Worm (Caenorhabditis elegans) whole organism, L4 larva: ENCODE results near the gene F23F1.4.

ENCODE experiments used
- F10B5.3 ChIP-seq: sonication (generic microtip); optimal IDR thresholded peaks from 2 replicates; lab custom pipeline; 2016; ENCODE audit warnings: mild to moderate bottlenecking, missing genetic modification characterization, missing compliant biosample characterization
- F44E2.7 ChIP-seq: fragments of 200-800 bp; sonication (Bioruptor generic); IDR thresholded peaks from 2 replicates; pipeline ENCODE4 v2.1.2; 2022; ENCODE audit warnings: missing genetic modification characterization, missing compliant biosample characterization
- F49E8.2 ChIP-seq: sonication (generic microtip); optimal IDR thresholded peaks from 2 replicates; lab custom pipeline; 2016; ENCODE audit warnings: missing compliant biosample characterization, mild to moderate bottlenecking, missing genetic modification characterization, borderline replicate concordance
- T20F7.1 ChIP-seq: fragments of 200-800 bp; sonication (Bioruptor generic); optimal IDR thresholded peaks from 2 replicates; lab custom pipeline; 2018; ENCODE audit warnings: mild to moderate bottlenecking, missing genetic modification characterization, missing compliant biosample characterization
- T26A8.4 ChIP-seq: fragments of 200-800 bp; sonication (Bioruptor generic); IDR thresholded peaks from 2 replicates; pipeline ENCODE4 v1.3.6; 2022; ENCODE audit warnings: missing genetic modification characterization, missing compliant biosample characterization
- Y105C5A.15 ChIP-seq: fragments of 200-800 bp; sonication (Bioruptor generic); IDR thresholded peaks from 2 replicates; pipeline ENCODE4 v1.3.6; 2022; ENCODE audit warnings: missing genetic modification characterization, missing compliant biosample characterization
- aha-1 ChIP-seq: fragments of 150-350 bp; peaks from one replicate; lab custom pipeline; 2014; ENCODE audit warnings: missing biosample characterization, missing genetic modification characterization
- aly-2 ChIP-seq: sonication (generic microtip); optimal IDR thresholded peaks from 2 replicates; lab custom pipeline; 2018; ENCODE audit warnings: missing biosample characterization, missing genetic modification characterization
- ama-1 ChIP-seq: fragments of 150-350 bp; optimal IDR thresholded peaks from 2 replicates; lab custom pipeline; 2014; ENCODE audit warnings: inconsistent platforms, mixed read lengths
- arid-1 ChIP-seq: fragments of 200-800 bp; sonication (Bioruptor generic); conservative IDR thresholded peaks from 2 replicates; pipeline ENCODE4 v1.3.6; 2022; ENCODE audit warnings: missing genetic modification reagents, missing genetic modification characterization, missing compliant biosample characterization
- ceh-20 ChIP-seq: fragments of 200-800 bp; sonication (Bioruptor generic); IDR thresholded peaks from 2 replicates; pipeline ENCODE4 v1.3.6; 2022; ENCODE audit warnings: missing genetic modification reagents, missing genetic modification characterization, missing compliant biosample characterization
- daf-16 ChIP-seq, 3 experiments: sonication (generic microtip); optimal IDR thresholded peaks; 2 replicates each; lab custom pipeline; 2016 to 2017; ENCODE audit warnings: missing genetic modification characterization in 3 of 3, missing genetic modification reagents in 3 of 3, mild to moderate bottlenecking in 2 of 3, missing compliant biosample characterization in 2 of 3, missing biosample characterization in 1 of 3, moderate library complexity in 1 of 3
- dmd-6 ChIP-seq: fragments of 200-800 bp; sonication (Bioruptor generic); IDR thresholded peaks from 2 replicates; pipeline ENCODE4 v1.3.6; 2022; ENCODE audit warnings: missing genetic modification reagents, missing genetic modification characterization, missing compliant biosample characterization
- dmd-8 ChIP-seq: fragments of 200-800 bp; sonication (Bioruptor generic); IDR thresholded peaks from 2 replicates; pipeline ENCODE4 v1.3.6; 2022; ENCODE audit warnings: missing genetic modification characterization, missing compliant biosample characterization
- dve-1 ChIP-seq: sonication (generic microtip); optimal IDR thresholded peaks from 2 replicates; lab custom pipeline; 2017; ENCODE audit warnings: antibody characterized with exemption, mild to moderate bottlenecking, missing genetic modification characterization, missing compliant biosample characterization; ENCODE audit not compliant: insufficient read depth
- gei-8 ChIP-seq: fragments of 200-800 bp; sonication (Bioruptor generic); optimal IDR thresholded peaks from 2 replicates; lab custom pipeline; 2018; ENCODE audit warnings: mild to moderate bottlenecking, missing genetic modification characterization, missing compliant biosample characterization
- hif-1 ChIP-seq, 2 experiments: sonication (generic microtip); optimal IDR thresholded peaks; 2 replicates each; lab custom pipeline; 2016 to 2017; ENCODE audit warnings: missing compliant biosample characterization in 2 of 2, missing genetic modification characterization in 2 of 2, missing genetic modification reagents in 2 of 2, missing genotype in 2 of 2, mild to moderate bottlenecking in 1 of 2
- hlh-11 ChIP-seq: fragments of 200-800 bp; sonication (Bioruptor generic); optimal IDR thresholded peaks from 2 replicates; lab custom pipeline; 2018; ENCODE audit warnings: mild to moderate bottlenecking, missing genetic modification characterization, missing compliant biosample characterization
- hlh-30 ChIP-seq: sonication (generic microtip); optimal IDR thresholded peaks from 2 replicates; lab custom pipeline; 2017; ENCODE audit warnings: antibody characterized with exemption, mild to moderate bottlenecking, missing genetic modification characterization, missing compliant biosample characterization; ENCODE audit not compliant: insufficient read depth
- hmg-1.1 ChIP-seq: fragments of 200-800 bp; sonication (Bioruptor generic); IDR thresholded peaks from 2 replicates; pipeline ENCODE4 v1.3.6; 2022; ENCODE audit warnings: missing genetic modification reagents, missing genetic modification characterization, missing compliant biosample characterization
- jun-1 ChIP-seq: fragments of 150-350 bp; optimal IDR thresholded peaks from 2 replicates; lab custom pipeline; 2014; ENCODE audit warnings: missing biosample characterization, missing genetic modification reagents, missing genetic modification characterization
- lin-29 ChIP-seq: fragments of 200-800 bp; sonication (Bioruptor generic); IDR thresholded peaks from 2 replicates; pipeline ENCODE4 v1.3.6; 2022; ENCODE audit warnings: missing genetic modification reagents, missing genetic modification characterization, missing compliant biosample characterization
- lin-39 ChIP-seq: fragments of 150-350 bp; optimal IDR thresholded peaks from 2 replicates; lab custom pipeline; 2014; ENCODE audit warnings: missing biosample characterization, missing genetic modification reagents, missing genetic modification characterization
- lir-3 ChIP-seq: sonication (generic microtip); optimal IDR thresholded peaks from 2 replicates; lab custom pipeline; 2016; ENCODE audit warnings: mild to moderate bottlenecking, missing genetic modification characterization, missing compliant biosample characterization
- madf-5 ChIP-seq, 2 experiments: fragments of 200-800 bp; sonication (Bioruptor generic); IDR thresholded peaks; 2 replicates each; pipeline ENCODE4 v1.3.6; 2022; ENCODE audit warnings: missing compliant biosample characterization in 2 of 2, missing genetic modification characterization in 2 of 2
- mdl-1 ChIP-seq, 2 experiments: fragments of 150-350 bp in 1 of 2; sonication (generic microtip) in 1 of 2; optimal IDR thresholded peaks; 2 replicates each; lab custom pipeline; 2014 to 2017; ENCODE audit warnings: missing biosample characterization in 2 of 2, missing genetic modification characterization in 2 of 2
- mes-2 ChIP-seq: sonication (generic microtip); optimal IDR thresholded peaks from 2 replicates; lab custom pipeline; 2016; ENCODE audit warnings: missing genotype, mild to moderate bottlenecking, missing genetic modification characterization, missing compliant biosample characterization; ENCODE audit not compliant: poor library complexity, severe bottlenecking
- mxl-3 ChIP-seq: fragments of 200-800 bp; sonication (Bioruptor generic); optimal IDR thresholded peaks from 2 replicates; lab custom pipeline; 2018; ENCODE audit warnings: mild to moderate bottlenecking, missing genetic modification characterization, missing compliant biosample characterization
- nhr-111 ChIP-seq: fragments of 200-800 bp; sonication (Bioruptor generic); optimal IDR thresholded peaks from 2 replicates; lab custom pipeline; 2018; ENCODE audit warnings: mild to moderate bottlenecking, missing genetic modification characterization, missing compliant biosample characterization
- nhr-237 ChIP-seq: sonication (generic microtip); optimal IDR thresholded peaks from 2 replicates; lab custom pipeline; 2017; ENCODE audit warnings: missing biosample characterization, missing genetic modification characterization
- nhr-28 ChIP-seq: fragments of 150-350 bp; optimal IDR thresholded peaks from 2 replicates; lab custom pipeline; 2014; ENCODE audit warnings: missing biosample characterization, missing genetic modification characterization
- nhr-77 ChIP-seq: fragments of 150-350 bp; optimal IDR thresholded peaks from 2 replicates; lab custom pipeline; 2014; ENCODE audit warnings: missing biosample characterization, missing genetic modification characterization
- pqm-1 ChIP-seq: sonication (generic microtip); optimal IDR thresholded peaks from 2 replicates; lab custom pipeline; 2017; ENCODE audit warnings: missing biosample characterization, missing genetic modification characterization
- sdz-12 ChIP-seq: fragments of 200-800 bp; sonication (Bioruptor generic); optimal IDR thresholded peaks from 2 replicates; lab custom pipeline; 2018; ENCODE audit warnings: mild to moderate bottlenecking, missing genetic modification characterization, missing compliant biosample characterization
- spr-3 ChIP-seq: fragments of 200-800 bp; sonication (Bioruptor generic); optimal IDR thresholded peaks from 2 replicates; lab custom pipeline; 2018; ENCODE audit warnings: mild to moderate bottlenecking, missing genetic modification characterization, missing compliant biosample characterization
- tag-97 ChIP-seq: fragments of 200-800 bp; sonication (Bioruptor generic); IDR thresholded peaks from 2 replicates; pipeline ENCODE4 v1.3.6; 2022; ENCODE audit warnings: missing genetic modification characterization, missing compliant biosample characterization
- tra-1 ChIP-seq: fragments of 200-800 bp; sonication (Bioruptor generic); IDR thresholded peaks from 2 replicates; pipeline ENCODE4 v1.3.6; 2022; ENCODE audit warnings: missing genetic modification reagents, missing genetic modification characterization, missing compliant biosample characterization
- unc-39 ChIP-seq: sonication (generic microtip); optimal IDR thresholded peaks from 2 replicates; lab custom pipeline; 2017; ENCODE audit warnings: missing biosample characterization, missing genetic modification characterization
- vab-7 ChIP-seq: fragments of 200-800 bp; sonication (Bioruptor generic); IDR thresholded peaks from 2 replicates; pipeline ENCODE4 v1.3.6; 2022; ENCODE audit warnings: missing genetic modification reagents, missing genetic modification characterization, missing compliant biosample characterization
- zag-1 ChIP-seq: fragments of 150-350 bp; optimal IDR thresholded peaks from 2 replicates; lab custom pipeline; 2014; ENCODE audit warnings: missing biosample characterization, missing genetic modification characterization
- zfp-3 ChIP-seq: fragments of 200-800 bp; sonication (Bioruptor generic); conservative IDR thresholded peaks from 2 replicates; pipeline ENCODE4 v1.3.6; 2022; ENCODE audit warnings: missing genetic modification reagents, missing genetic modification characterization, missing compliant biosample characterization
- ztf-7 ChIP-seq: fragments of 150-350 bp; optimal IDR thresholded peaks from 2 replicates; lab custom pipeline; 2014; ENCODE audit warnings: missing biosample characterization, missing genetic modification characterization

The F23F1.4 gene

DNA sequence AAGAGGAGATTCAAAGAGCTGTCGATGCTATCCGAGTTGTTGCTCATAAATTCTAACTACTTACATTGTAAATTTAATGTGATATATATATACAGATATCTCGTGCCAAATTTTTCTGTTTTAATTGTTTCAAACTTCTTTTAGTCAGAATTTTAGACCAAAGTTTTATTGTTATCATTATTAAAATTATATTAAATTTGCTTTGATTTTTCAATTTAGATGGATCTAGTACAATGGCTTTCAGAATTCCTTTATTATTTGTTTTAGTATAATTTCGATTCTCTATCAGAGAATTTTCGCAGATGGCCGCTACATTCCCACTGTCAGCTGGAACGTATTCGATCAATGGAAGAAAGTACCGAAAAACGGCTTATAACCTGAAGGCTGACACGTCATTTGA is 29.1 kb upstream of the F23F1.4 start, which contains the start of gene ascc-1:
ascc-1 (plus strand) TSS at position 301 of the 400 bp plus-strand sequence.
- no peak for TF ChIP-seq F10B5.3
- TF ChIP-seq nhr-237 (tag; lab: Kevin White, UChicago) = no peak
- TF ChIP-seq ztf-7 (tag; lab: Kevin White, UChicago) = no peak
- TF ChIP-seq tra-1 (GFP tag; lab: Robert Waterston, UW) = no peak
- TF ChIP-seq spr-3 (GFP tag; lab: Kevin White, UChicago) = no peak
- TF ChIP-seq ama-1 (lab: Kevin White, UChicago) = no peak
- no peak for TF ChIP-seq hlh-11 (tag; lab: Kevin White, UChicago)
- TF ChIP-seq dve-1 (tag; lab: Kevin White, UChicago) = no peak
- TF ChIP-seq lin-39 (tag; lab: Kevin White, UChicago) = no peak
- no peak for TF ChIP-seq daf-16 (GFP tag; optimal IDR thresholded peaks at IDR 0.05; lab: Kevin White, UChicago)
- TF ChIP-seq daf-16 (tag; optimal IDR thresholded peaks at IDR 0.05; lab: Kevin White, UChicago) = no peak
- no peak for TF ChIP-seq mxl-3
- TF ChIP-seq Y105C5A.15 = no peak

ce11 chrII:55204-55603 is 27.0 kb upstream of the F23F1.4 start, which contains the start of gene tre-5:
TSS of gene tre-5 (minus strand) at chrII:55304.
- TF ChIP-seq jun-1 (tag; lab: Kevin White, UChicago) (no peak), hlh-30 (tag; lab: Kevin White, UChicago) (peak; percentile 33), arid-1 (GFP tag; lab: Robert Waterston, UW) (no peak)

ce11 chrII:51352-51751 is 23.1 kb upstream of the F23F1.4 start, which contains the start of gene sptl-1:
TSS of gene sptl-1 (plus strand) at chrII:51652.
- TF ChIP-seq zfp-3 (GFP tag; lab: Robert Waterston, UW) (no peak), vab-7 (GFP tag; lab: Robert Waterston, UW) (no peak), dmd-8 (GFP tag; lab: Robert Waterston, UW) (no peak), F10B5.3 (no peak), hlh-11 (tag; lab: Kevin White, UChicago) (no peak), hif-1 (tag; optimal IDR thresholded peaks at IDR 0.05; lab: Kevin White, UChicago) (no peak), aly-2 (tag; lab: Kevin White, UChicago) (no peak), mes-2 (tag; lab: Kevin White, UChicago) (peak; percentile 7)

DNA sequence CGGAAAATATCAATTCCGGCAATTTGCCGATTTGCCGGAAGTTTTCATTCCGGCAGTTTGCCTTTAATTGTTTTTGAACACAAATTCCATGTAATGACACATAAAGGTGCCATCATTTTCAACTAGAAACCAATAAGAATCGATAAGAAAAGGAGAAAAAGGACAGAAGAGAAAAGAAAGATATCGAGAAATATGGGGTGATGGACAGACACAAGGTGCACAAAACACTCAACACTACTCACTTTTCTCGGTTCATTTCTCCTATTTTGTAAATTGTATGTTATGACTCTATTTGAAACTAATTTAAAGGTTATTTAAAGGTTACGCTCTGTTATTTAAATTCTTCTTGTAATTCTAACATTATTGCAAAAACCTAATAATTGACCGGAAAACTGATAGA is 22.6 kb upstream of the F23F1.4 start:
- TF ChIP-seq dmd-6 (GFP tag; lab: Robert Waterston, UW) (peak; percentile 25; the same call in 1 of the 2 replicates), F44E2.7 (GFP tag; lab: Robert Waterston, UW) (no peak), pqm-1 (tag; lab: Kevin White, UChicago) (peak; percentile 42), zfp-3 (GFP tag; lab: Robert Waterston, UW) (no peak), mes-2 (tag; lab: Kevin White, UChicago) (peak; percentile 1), madf-5 (GFP tag; IDR thresholded peaks at IDR 0.05; lab: Robert Waterston, UW) (0 out of 4 replicates have a peak, but pooled peaks of 1 of the 2 experiments have one; percentile 46), nhr-237 (tag; lab: Kevin White, UChicago) (no peak), nhr-28 (tag; lab: Kevin White, UChicago) (peak; percentile 76), hlh-11 (tag; lab: Kevin White, UChicago) (peak; percentile 53), nhr-77 (tag; lab: Kevin White, UChicago) (peak; percentile 53), T20F7.1 (peak; percentile 6), dve-1 (tag; lab: Kevin White, UChicago) (peak; percentile 45)

- TF ChIP-seq unc-39 (no peak), lir-3 (tag; lab: Kevin White, UChicago) (no peak), nhr-111 (GFP tag; lab: Kevin White, UChicago) (no peak), mdl-1 (tag; optimal IDR thresholded peaks at IDR 0.05; lab: Kevin White, UChicago) (no peak), tag-97 (GFP tag; lab: Robert Waterston, UW) (no peak), F49E8.2 (tag; lab: Kevin White, UChicago) (no peak), hlh-11 (tag; lab: Kevin White, UChicago) (no peak), T26A8.4 (no peak), ama-1 (lab: Kevin White, UChicago) (no peak), hmg-1.1 (GFP tag; lab: Robert Waterston, UW) (no peak), jun-1 (tag; lab: Kevin White, UChicago) (no peak), zag-1 (tag; lab: Kevin White, UChicago) (no peak), nhr-237 (tag; lab: Kevin White, UChicago) (no peak), sdz-12 (GFP tag; lab: Kevin White, UChicago) (no peak), ceh-20 (GFP tag; lab: Robert Waterston, UW) (no peak), gei-8 (GFP tag; lab: Kevin White, UChicago) (no peak), lin-29 (no peak), aha-1 (tag; lab: Kevin White, UChicago) (no peak)
Observed at ce11 chrII:47280-47679, 19.1 kb upstream of the F23F1.4 start, which contains the start of gene C23H3.5. TSS of gene C23H3.5 (plus strand) at chrII:47580.
